Fruit fly (Drosophila melanogaster): ENCODE data around the gene Or10a.
A peak's percentile ranks its signal among the peaks of the same experiment; 100 is the strongest.

Gene Or10a

dm6 chrX:11413090-11413489 lies 4.1 kb downstream of the Or10a start, which contains the start of gene Gr10b:
Gr10b (minus strand) TSS chrX:11413190.
- TF ChIP-seq net (GFP tag; optimal IDR thresholded peaks at IDR 0.05) = no peak
- no peak for TF ChIP-seq CG8632 (GFP tag; optimal IDR thresholded peaks at IDR 0.05)
- TF ChIP-seq CG15336 (GFP tag; IDR thresholded peaks at IDR 0.05) = no peak
- no peak for TF ChIP-seq CG7368 (GFP tag; optimal IDR thresholded peaks at IDR 0.05)
- no peak for TF ChIP-seq CG3032 (tag; optimal IDR thresholded peaks at IDR 0.05)
- no peak for TF ChIP-seq achi (GFP tag; optimal IDR thresholded peaks at IDR 0.05)
- TF ChIP-seq Eip93F (GFP tag; optimal IDR thresholded peaks at IDR 0.05) = no peak
- no peak for TF ChIP-seq Sox102F (GFP tag; optimal IDR thresholded peaks at IDR 0.05)
- TF ChIP-seq CG6854 (GFP tag; optimal IDR thresholded peaks at IDR 0.05) = no peak
- no peak for TF ChIP-seq CG4318 (GFP tag; optimal IDR thresholded peaks at IDR 0.05)
- TF ChIP-seq CG16779 (tag; optimal IDR thresholded peaks at IDR 0.05) = no peak
- TF ChIP-seq Hr38 (GFP tag; optimal IDR thresholded peaks at IDR 0.05) = no peak
- TF ChIP-seq eg (GFP tag; IDR thresholded peaks at IDR 0.05) = no peak
- no peak for TF ChIP-seq Eip75B (GFP tag; optimal IDR thresholded peaks at IDR 0.05)
- TF ChIP-seq topi (GFP tag; optimal IDR thresholded peaks at IDR 0.05) = no peak
- TF ChIP-seq acj6 (GFP tag; optimal IDR thresholded peaks at IDR 0.05) = no peak
- no peak for TF ChIP-seq CG8119 (GFP tag; IDR thresholded peaks at IDR 0.05)
- TF ChIP-seq Gug (GFP tag; IDR thresholded peaks at IDR 0.05) = no peak
- TF ChIP-seq CG9139 (GFP tag; optimal IDR thresholded peaks at IDR 0.05) = no peak
- no peak for TF ChIP-seq CG11294 (GFP tag; IDR thresholded peaks at IDR 0.05)

- TF ChIP-seq Ets21C (GFP tag; optimal IDR thresholded peaks at IDR 0.05) (no peak), CG9139 (GFP tag; optimal IDR thresholded peaks at IDR 0.05) (no peak), net (GFP tag; optimal IDR thresholded peaks at IDR 0.05) (no peak), Eip78C (GFP tag) (no peak), CG6808 (GFP tag; optimal IDR thresholded peaks at IDR 0.05) (no peak), esn (GFP tag; optimal IDR thresholded peaks at IDR 0.05) (no peak)
These were observed 7.6 kb downstream of the Or10a start, which contains the start of gene CG15196 for dm6 chrX:11409647-11410046. CG15196 (plus strand) TSS chrX:11409947.

- TF ChIP-seq OdsH (GFP tag; optimal IDR thresholded peaks at IDR 0.05) (no peak), Lpt (GFP tag; optimal IDR thresholded peaks at IDR 0.05) (no peak), CG10631 (GFP tag; optimal IDR thresholded peaks at IDR 0.05) (no peak), CG8119 (GFP tag; IDR thresholded peaks at IDR 0.05) (no peak), eg (GFP tag; IDR thresholded peaks at IDR 0.05) (no peak)
These were observed 13.0 kb downstream of the Or10a start for dm6 chrX:11404247-11404646.

dm6 chrX:11393003-11393620 lies 24.1 kb downstream of the Or10a start:
- TF ChIP-seq CG16779 (tag; optimal IDR thresholded peaks at IDR 0.05) = no peak
- TF ChIP-seq Gug (GFP tag; IDR thresholded peaks at IDR 0.05) = no peak
- no peak for TF ChIP-seq CG8119 (GFP tag; IDR thresholded peaks at IDR 0.05)
- TF ChIP-seq Eip75B (GFP tag; optimal IDR thresholded peaks at IDR 0.05) = no peak
- no peak for TF ChIP-seq OdsH (GFP tag; optimal IDR thresholded peaks at IDR 0.05)
- TF ChIP-seq CG3032 (tag; optimal IDR thresholded peaks at IDR 0.05) = no peak
- no peak for TF ChIP-seq Lpt (GFP tag; optimal IDR thresholded peaks at IDR 0.05)
- TF ChIP-seq CG6854 (GFP tag; optimal IDR thresholded peaks at IDR 0.05) = no peak
- no peak for TF ChIP-seq vri (GFP tag; optimal IDR thresholded peaks at IDR 0.05)
- peak; percentile 22 for TF ChIP-seq CG31627 (GFP tag; optimal IDR thresholded peaks at IDR 0.05)
- peak; percentile 16 for TF ChIP-seq cyc (GFP tag; optimal IDR thresholded peaks at IDR 0.05)
- no peak for TF ChIP-seq CG10669 (GFP tag; optimal IDR thresholded peaks at IDR 0.05)
- peak; percentile 9 for TF ChIP-seq CG10631 (GFP tag; optimal IDR thresholded peaks at IDR 0.05)
- TF ChIP-seq lz (GFP tag; optimal IDR thresholded peaks at IDR 0.05) = no peak
- no peak for TF ChIP-seq CG6808 (GFP tag; optimal IDR thresholded peaks at IDR 0.05)
- no peak for TF ChIP-seq CG32006 (GFP tag; optimal IDR thresholded peaks at IDR 0.05)
- no peak for TF ChIP-seq CG3919 (GFP tag; optimal IDR thresholded peaks at IDR 0.05)
- TF ChIP-seq Sox15 (GFP tag; optimal IDR thresholded peaks at IDR 0.05) = no peak
- TF ChIP-seq Hr4 (GFP tag; optimal IDR thresholded peaks at IDR 0.05) = no peak
- TF ChIP-seq svp (GFP tag) = no peak
- no peak for TF ChIP-seq fd59A (GFP tag; optimal IDR thresholded peaks at IDR 0.05)
- no peak for TF ChIP-seq Ets96B (tag; optimal IDR thresholded peaks at IDR 0.05)
- no peak for TF ChIP-seq Ets21C (GFP tag; optimal IDR thresholded peaks at IDR 0.05)
- TF ChIP-seq topi (GFP tag; optimal IDR thresholded peaks at IDR 0.05) = no peak
- TF ChIP-seq CG7368 (GFP tag; optimal IDR thresholded peaks at IDR 0.05) = no peak
- no peak for TF ChIP-seq Smox (GFP tag; optimal IDR thresholded peaks at IDR 0.05)
- no peak for TF ChIP-seq CG11902 (GFP tag; optimal IDR thresholded peaks at IDR 0.05)
- TF ChIP-seq CG6163 (GFP tag; IDR thresholded peaks at IDR 0.05) = no peak
- no peak for TF ChIP-seq CG1621 (tag; optimal IDR thresholded peaks at IDR 0.05)
- TF ChIP-seq Sox14 (GFP tag; optimal IDR thresholded peaks at IDR 0.05) = no peak
- no peak for TF ChIP-seq CG9139 (GFP tag; optimal IDR thresholded peaks at IDR 0.05)
- TF ChIP-seq Sox102F (GFP tag; optimal IDR thresholded peaks at IDR 0.05) = no peak
- TF ChIP-seq Hr38 (GFP tag; optimal IDR thresholded peaks at IDR 0.05) = no peak

Measured in whole organism, prepupa.